Worm (Caenorhabditis elegans) whole organism, midembryonic: ENCODE results near the gene srh-19.
A peak's percentile ranks its signal among the peaks of the same experiment; 100 is the strongest.

Source experiments
- flt-1 ChIP-seq: fragments of 200-800 bp; sonication (Bioruptor generic); IDR thresholded peaks from 2 replicates; pipeline ENCODE4 v1.3.6; 2022; ENCODE audit warnings: missing genetic modification characterization, missing compliant biosample characterization
- klf-2 ChIP-seq: fragments of 200-800 bp; sonication (Bioruptor generic); conservative IDR thresholded peaks from 2 replicates; pipeline ENCODE4 v1.3.6; 2022; ENCODE audit warnings: missing genetic modification reagents, missing genetic modification characterization, missing compliant biosample characterization
- med-1 ChIP-seq: sonication (generic microtip); optimal IDR thresholded peaks from 2 replicates; lab custom pipeline; 2017; ENCODE audit warnings: missing genetic modification characterization, mild to moderate bottlenecking, missing compliant biosample characterization, antibody characterized with exemption, missing genetic modification reagents; ENCODE audit not compliant: insufficient read depth
- tab-1 ChIP-seq: fragments of 200-800 bp; sonication (Bioruptor generic); IDR thresholded peaks from 2 replicates; pipeline ENCODE4 v1.3.6; 2022; ENCODE audit warnings: missing genetic modification characterization, missing compliant biosample characterization
- ztf-23 ChIP-seq: fragments of 200-800 bp; sonication (Bioruptor generic); IDR thresholded peaks from 2 replicates; pipeline ENCODE4 v1.3.6; 2022; ENCODE audit warnings: missing genetic modification reagents, missing genetic modification characterization, missing compliant biosample characterization

ce11 chrX:1441602-1442183 is 28.7 kb downstream of the srh-19 start:
- no peak for TF ChIP-seq klf-2 (GFP tag; lab: Robert Waterston, UW)
- TF ChIP-seq med-1 (GFP tag; lab: Kevin White, UChicago), result peak; percentile 0
- no peak for TF ChIP-seq tab-1 (GFP tag; lab: Robert Waterston, UW)
- no peak for TF ChIP-seq ztf-23
- TF ChIP-seq flt-1, result no peak
